Worm (Caenorhabditis elegans): ENCODE results near the gene sox-4.

DNA sequence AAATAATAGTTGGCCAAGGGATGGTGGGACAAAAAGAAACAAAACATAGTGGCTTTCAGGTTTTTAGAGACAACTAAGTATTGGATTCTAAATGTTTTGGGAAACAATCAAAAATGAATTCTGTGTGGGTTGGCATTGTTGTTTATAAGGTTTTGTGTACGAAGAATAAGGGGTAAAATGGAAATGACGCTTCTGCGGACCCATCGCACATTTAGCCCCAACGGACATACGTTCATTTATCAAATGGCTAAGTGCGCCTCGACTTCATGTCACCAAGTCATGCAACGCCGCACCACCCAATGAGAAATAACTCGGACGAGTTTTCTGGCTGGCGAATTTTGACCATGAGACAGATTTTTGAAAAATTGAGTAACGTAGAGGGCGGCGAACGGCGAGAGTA lies 38.5 kb downstream of the sox-4 start:
- TF ChIP-seq pha-4 (tag; optimal IDR thresholded peaks at IDR 0.05) (no peak), elt-1 (tag; optimal IDR thresholded peaks at IDR 0.05; ENCODE audit: borderline replicate concordance, insufficient read depth) (no peak), ces-1 (GFP tag; optimal IDR thresholded peaks at IDR 0.05) (no peak), nhr-237 (tag; optimal IDR thresholded peaks at IDR 0.05) (no peak), hlh-1 (tag; optimal IDR thresholded peaks at IDR 0.05) (no peak)
